Worm (Caenorhabditis elegans) whole organism, midembryonic: ENCODE results near the gene T27E4.5.

Experiments used
- cog-1 ChIP-seq: sonication (generic microtip); optimal IDR thresholded peaks from 2 replicates; lab custom pipeline; 2016; ENCODE audit warnings: missing genetic modification characterization, missing compliant biosample characterization
- flt-1 ChIP-seq: fragments of 200-800 bp; sonication (Bioruptor generic); IDR thresholded peaks from 2 replicates; pipeline ENCODE4 v1.3.6; 2022; ENCODE audit warnings: missing genetic modification characterization, missing compliant biosample characterization
- klf-2 ChIP-seq: fragments of 200-800 bp; sonication (Bioruptor generic); conservative IDR thresholded peaks from 2 replicates; pipeline ENCODE4 v1.3.6; 2022; ENCODE audit warnings: missing genetic modification reagents, missing genetic modification characterization, missing compliant biosample characterization
- med-1 ChIP-seq: sonication (generic microtip); optimal IDR thresholded peaks from 2 replicates; lab custom pipeline; 2017; ENCODE audit warnings: missing genetic modification characterization, mild to moderate bottlenecking, missing compliant biosample characterization, antibody characterized with exemption, missing genetic modification reagents; ENCODE audit not compliant: insufficient read depth
- ref-1 ChIP-seq: fragments of 200-800 bp; sonication (Bioruptor generic); conservative IDR thresholded peaks from 2 replicates; pipeline ENCODE4 v1.3.6; 2022; ENCODE audit warnings: missing genetic modification reagents, missing genetic modification characterization, missing compliant biosample characterization
- tab-1 ChIP-seq: fragments of 200-800 bp; sonication (Bioruptor generic); IDR thresholded peaks from 2 replicates; pipeline ENCODE4 v1.3.6; 2022; ENCODE audit warnings: missing genetic modification characterization, missing compliant biosample characterization
- ztf-23 ChIP-seq: fragments of 200-800 bp; sonication (Bioruptor generic); IDR thresholded peaks from 2 replicates; pipeline ENCODE4 v1.3.6; 2022; ENCODE audit warnings: missing genetic modification reagents, missing genetic modification characterization, missing compliant biosample characterization
- ztf-29 ChIP-seq: fragments of 200-800 bp; sonication (Bioruptor generic); IDR thresholded peaks from 2 replicates; pipeline ENCODE4 v1.3.6; 2022; ENCODE audit warnings: missing genetic modification reagents, missing genetic modification characterization, missing compliant biosample characterization

DNA sequence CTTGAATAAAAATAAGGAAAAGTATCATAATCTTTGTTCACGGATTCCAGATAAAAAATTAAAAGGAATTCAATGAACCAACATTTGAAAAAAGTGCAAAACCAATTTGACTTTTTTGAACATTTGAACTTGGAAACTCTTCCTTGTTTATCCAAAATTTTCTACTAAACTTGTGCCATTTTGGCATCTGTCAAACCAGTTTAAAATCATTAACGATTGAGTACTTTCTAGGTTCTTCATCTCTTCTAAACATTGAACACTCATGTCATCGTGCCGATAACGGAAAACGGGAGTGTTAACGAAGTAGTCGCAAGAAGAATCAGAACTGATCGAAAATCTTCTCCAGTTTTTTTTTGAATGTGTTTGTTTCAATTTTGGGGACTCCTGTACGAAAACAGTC, 14.7 kb upstream of the T27E4.5 start:
- TF ChIP-seq cog-1 (tag; lab: Kevin White, UChicago) (no peak), ztf-29 (GFP tag; lab: Robert Waterston, UW) (no peak), klf-2 (no peak), med-1 (no peak), flt-1 (no peak), tab-1 (GFP tag; lab: Robert Waterston, UW) (no peak), ref-1 (GFP tag; lab: Robert Waterston, UW) (no peak), ztf-23 (no peak)
